Worm (Caenorhabditis elegans) whole organism, midembryonic: ENCODE measurements around the gene ZK1098.6.

Source experiments
- T22C8.4 ChIP-seq: fragments of 200-800 bp; sonication (Bioruptor generic); IDR thresholded peaks from 2 replicates; pipeline ENCODE4 v1.3.6; 2022; ENCODE audit warnings: missing genetic modification characterization, missing compliant biosample characterization
- cog-1 ChIP-seq: sonication (generic microtip); optimal IDR thresholded peaks from 2 replicates; lab custom pipeline; 2016; ENCODE audit warnings: missing genetic modification characterization, missing compliant biosample characterization
- flt-1 ChIP-seq: fragments of 200-800 bp; sonication (Bioruptor generic); IDR thresholded peaks from 2 replicates; pipeline ENCODE4 v1.3.6; 2022; ENCODE audit warnings: missing genetic modification characterization, missing compliant biosample characterization
- klf-2 ChIP-seq: fragments of 200-800 bp; sonication (Bioruptor generic); conservative IDR thresholded peaks from 2 replicates; pipeline ENCODE4 v1.3.6; 2022; ENCODE audit warnings: missing genetic modification reagents, missing genetic modification characterization, missing compliant biosample characterization
- med-1 ChIP-seq: sonication (generic microtip); optimal IDR thresholded peaks from 2 replicates; lab custom pipeline; 2017; ENCODE audit warnings: missing genetic modification characterization, mild to moderate bottlenecking, missing compliant biosample characterization, antibody characterized with exemption, missing genetic modification reagents; ENCODE audit not compliant: insufficient read depth
- ref-1 ChIP-seq: fragments of 200-800 bp; sonication (Bioruptor generic); conservative IDR thresholded peaks from 2 replicates; pipeline ENCODE4 v1.3.6; 2022; ENCODE audit warnings: missing genetic modification reagents, missing genetic modification characterization, missing compliant biosample characterization
- tab-1 ChIP-seq: fragments of 200-800 bp; sonication (Bioruptor generic); IDR thresholded peaks from 2 replicates; pipeline ENCODE4 v1.3.6; 2022; ENCODE audit warnings: missing genetic modification characterization, missing compliant biosample characterization
- ztf-23 ChIP-seq: fragments of 200-800 bp; sonication (Bioruptor generic); IDR thresholded peaks from 2 replicates; pipeline ENCODE4 v1.3.6; 2022; ENCODE audit warnings: missing genetic modification reagents, missing genetic modification characterization, missing compliant biosample characterization
- ztf-29 ChIP-seq: fragments of 200-800 bp; sonication (Bioruptor generic); IDR thresholded peaks from 2 replicates; pipeline ENCODE4 v1.3.6; 2022; ENCODE audit warnings: missing genetic modification reagents, missing genetic modification characterization, missing compliant biosample characterization

ZK1098.6 gene

DNA sequence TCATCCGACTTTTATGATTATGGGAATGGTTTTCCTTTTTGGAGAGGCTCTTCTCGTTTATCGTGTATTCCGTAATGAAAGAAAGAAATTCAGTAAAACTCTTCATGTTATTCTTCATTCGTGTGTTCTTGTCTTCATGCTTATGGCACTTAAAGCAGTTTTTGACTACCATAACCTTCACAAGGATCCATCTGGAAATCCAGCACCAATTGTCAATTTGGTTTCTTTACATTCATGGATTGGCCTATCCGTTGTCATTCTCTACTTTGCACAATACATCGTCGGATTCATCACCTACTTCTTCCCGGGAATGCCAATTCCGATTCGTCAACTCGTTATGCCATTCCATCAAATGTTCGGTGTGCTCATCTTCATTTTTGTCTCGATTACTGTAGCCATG lies 15.3 kb upstream of the ZK1098.6 start:
- TF ChIP-seq flt-1 (no peak), cog-1 (no peak), tab-1 (GFP tag; lab: Robert Waterston, UW) (no peak), klf-2 (GFP tag; lab: Robert Waterston, UW) (no peak), T22C8.4 (GFP tag; lab: Robert Waterston, UW) (no peak), ztf-29 (no peak), med-1 (GFP tag; lab: Kevin White, UChicago) (no peak), ztf-23 (GFP tag; lab: Robert Waterston, UW) (no peak), ref-1 (GFP tag; lab: Robert Waterston, UW) (no peak)

DNA sequence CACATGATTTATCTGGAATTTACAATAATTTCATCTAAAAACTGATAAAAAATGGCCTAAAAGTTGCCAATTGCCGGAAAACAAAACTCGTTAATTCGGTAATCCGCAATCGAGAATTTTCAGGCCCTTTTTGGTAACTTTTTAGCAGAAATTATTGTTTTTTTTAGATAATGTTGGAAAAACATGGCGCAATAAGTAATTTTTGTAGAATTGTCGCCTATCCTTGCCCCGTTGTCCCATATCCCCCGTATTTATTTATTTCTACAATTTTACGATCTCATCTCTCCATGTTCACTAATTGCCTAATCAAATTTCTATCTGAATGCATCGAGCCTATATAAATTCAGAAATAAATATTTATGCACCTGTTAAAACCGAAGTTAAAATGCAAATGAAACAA lies 13.9 kb upstream of the ZK1098.6 start:
- no peak for TF ChIP-seq klf-2 (GFP tag; lab: Robert Waterston, UW)
- no peak for TF ChIP-seq flt-1
- TF ChIP-seq T22C8.4 (GFP tag; lab: Robert Waterston, UW) = no peak
- no peak for TF ChIP-seq med-1 (GFP tag; lab: Kevin White, UChicago)
- TF ChIP-seq ref-1 (GFP tag; lab: Robert Waterston, UW) = no peak
- no peak for TF ChIP-seq ztf-23 (GFP tag; lab: Robert Waterston, UW)
- no peak for TF ChIP-seq tab-1 (GFP tag; lab: Robert Waterston, UW)
- TF ChIP-seq cog-1 = no peak
- no peak for TF ChIP-seq ztf-29

DNA sequence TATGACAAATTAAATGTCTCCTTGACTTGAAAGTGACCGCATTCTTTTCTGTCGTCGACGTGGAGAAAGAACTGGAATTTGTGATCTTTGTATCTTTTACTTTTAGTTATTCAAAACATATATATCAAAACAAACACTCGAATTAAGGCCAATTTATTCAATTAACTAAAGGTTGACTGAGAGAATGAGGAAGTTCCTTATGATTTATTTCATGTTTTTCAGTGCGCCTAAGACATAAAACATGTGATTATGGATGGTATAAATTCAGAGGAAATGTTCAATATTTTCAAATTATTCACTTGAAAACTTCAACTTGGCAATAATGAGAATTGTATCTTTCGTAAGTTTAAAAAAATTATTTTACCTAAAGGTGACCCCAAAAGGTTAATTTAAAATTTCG lies 13.4 kb upstream of the ZK1098.6 start, which contains the start of gene F55H2.8:
TSS of gene F55H2.8 (plus strand) at position 301 of the 400 bp plus-strand sequence.
- no peak for TF ChIP-seq T22C8.4 (GFP tag; lab: Robert Waterston, UW)
- no peak for TF ChIP-seq med-1 (GFP tag; lab: Kevin White, UChicago)
- TF ChIP-seq ztf-23 (GFP tag; lab: Robert Waterston, UW) = no peak
- TF ChIP-seq flt-1 = no peak

DNA sequence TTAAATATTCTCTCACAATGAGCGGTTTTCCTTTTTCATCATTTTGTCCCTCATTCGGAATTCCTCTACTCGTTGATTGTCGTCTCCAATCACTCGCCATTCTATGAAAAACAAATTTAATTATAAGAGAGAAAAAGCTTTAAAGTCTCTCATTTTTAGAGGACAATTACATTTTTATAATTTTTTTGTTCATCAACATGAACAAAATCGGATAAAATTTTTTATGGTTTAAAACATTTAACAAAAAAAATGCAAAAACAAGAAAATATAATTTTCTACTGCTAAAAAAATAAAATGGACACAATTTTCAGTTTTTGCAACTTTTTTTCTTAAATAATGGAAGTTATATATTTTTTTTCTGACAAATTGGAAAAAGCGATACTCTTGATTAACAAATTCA lies 10.8 kb upstream of the ZK1098.6 start, which contains the start of gene F55H2.7:
TSS of gene F55H2.7 (minus strand) at position 101 of the 400 bp plus-strand sequence.
- TF ChIP-seq cog-1 (no peak), ztf-29 (no peak), flt-1 (no peak), tab-1 (GFP tag; lab: Robert Waterston, UW) (no peak), klf-2 (GFP tag; lab: Robert Waterston, UW) (no peak), ztf-23 (GFP tag; lab: Robert Waterston, UW) (no peak), T22C8.4 (GFP tag; lab: Robert Waterston, UW) (no peak), ref-1 (GFP tag; lab: Robert Waterston, UW) (no peak), med-1 (GFP tag; lab: Kevin White, UChicago) (no peak)

DNA sequence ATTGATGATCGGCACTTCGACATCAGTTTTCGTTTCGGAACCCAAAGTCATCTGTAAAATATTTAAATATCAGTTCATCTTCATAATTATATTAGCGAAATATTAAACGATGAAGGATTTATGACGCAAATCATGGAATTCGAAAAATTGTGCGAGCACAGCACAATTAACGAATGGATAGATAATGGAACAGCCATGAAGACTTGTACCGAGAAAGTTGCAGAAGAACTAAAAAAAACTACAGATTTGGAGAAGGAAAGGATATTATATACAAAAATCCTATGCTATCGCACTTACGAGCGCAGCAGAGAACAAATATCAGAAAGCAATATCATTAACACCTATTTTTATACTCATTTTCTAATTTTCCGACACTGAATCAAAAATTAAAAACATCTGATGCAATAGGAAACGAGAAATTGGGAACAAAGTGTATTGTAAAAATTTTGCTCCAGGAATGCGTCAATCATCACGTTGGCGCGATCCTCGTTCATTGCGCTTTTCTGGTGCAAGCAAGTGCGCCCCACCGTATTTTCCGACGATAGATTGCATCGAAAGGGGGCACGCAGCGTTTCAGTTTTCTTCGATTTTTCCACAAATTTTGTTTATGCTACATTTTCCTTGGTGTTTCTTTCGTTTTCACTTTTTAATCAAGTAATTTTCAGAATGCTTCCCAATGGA lies 5.4 kb upstream of the ZK1098.6 start, which contains the start of the genes clu-1 and prp-40:
TSS of gene clu-1 (minus strand) at position 51 of the 681 bp plus-strand sequence.
TSS of gene prp-40 (plus strand) at position 666 of the 681 bp plus-strand sequence.
- TF ChIP-seq cog-1 (peak; percentile 63), klf-2 (GFP tag; lab: Robert Waterston, UW) (no peak), ref-1 (GFP tag; lab: Robert Waterston, UW) (no peak)

DNA sequence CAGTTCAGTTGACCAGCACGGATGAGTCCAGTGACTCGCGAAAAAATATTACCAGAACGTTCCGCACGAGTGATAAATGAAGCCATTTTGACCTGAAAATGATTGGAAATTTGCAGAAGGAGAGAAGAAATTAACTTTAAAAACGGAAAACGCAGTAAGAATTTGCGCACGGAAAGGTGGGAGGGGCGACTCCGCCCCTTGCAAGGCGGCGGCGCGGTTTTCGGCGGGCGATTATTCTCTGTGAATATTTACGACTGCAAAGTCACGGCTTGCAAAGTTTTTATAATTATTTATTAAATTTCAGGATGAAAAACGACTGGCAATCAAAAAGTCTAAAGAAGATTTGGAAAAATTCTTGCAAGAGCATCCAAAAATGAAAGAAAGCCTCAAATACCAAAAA lies 3.4 kb upstream of the ZK1098.6 start, which contains the start of gene mrps-23:
TSS of gene mrps-23 (minus strand) at position 92 of the 400 bp plus-strand sequence.
- TF ChIP-seq flt-1 = peak; percentile 49
- TF ChIP-seq med-1 (GFP tag; lab: Kevin White, UChicago) = no peak
- TF ChIP-seq ztf-23 (GFP tag; lab: Robert Waterston, UW) = 0 out of 2 replicates have a peak, but pooled peaks have one; percentile 62
- TF ChIP-seq klf-2 (GFP tag; lab: Robert Waterston, UW) = no peak
- TF ChIP-seq ref-1 (GFP tag; lab: Robert Waterston, UW) = no peak
- TF ChIP-seq tab-1 (GFP tag; lab: Robert Waterston, UW) = no peak
- no peak for TF ChIP-seq T22C8.4 (GFP tag; lab: Robert Waterston, UW)
- no peak for TF ChIP-seq cog-1
- no peak for TF ChIP-seq ztf-29

DNA sequence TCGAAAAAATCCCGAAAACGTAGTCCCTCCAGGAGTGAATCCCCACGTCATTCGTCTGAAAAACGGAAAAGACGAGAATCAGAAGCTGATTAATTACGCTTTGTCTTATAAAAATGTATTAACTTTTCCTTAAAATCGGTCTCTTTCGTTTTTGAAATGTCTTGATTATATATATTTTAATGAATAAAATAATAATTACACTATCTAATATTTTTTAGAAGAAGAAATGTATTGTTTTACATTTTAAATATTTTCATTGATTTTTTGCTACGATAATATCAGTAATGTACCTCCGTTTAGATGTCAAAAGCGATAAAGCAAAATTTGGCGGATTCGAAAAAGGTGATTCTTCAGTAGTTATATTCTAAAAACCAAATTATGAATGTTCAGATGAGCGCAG lies 1.7 kb upstream of the ZK1098.6 start, which contains the start of gene trpp-3:
TSS of gene trpp-3 (plus strand) at position 301 of the 400 bp plus-strand sequence.
- TF ChIP-seq flt-1 (no peak), med-1 (GFP tag; lab: Kevin White, UChicago) (no peak)

DNA sequence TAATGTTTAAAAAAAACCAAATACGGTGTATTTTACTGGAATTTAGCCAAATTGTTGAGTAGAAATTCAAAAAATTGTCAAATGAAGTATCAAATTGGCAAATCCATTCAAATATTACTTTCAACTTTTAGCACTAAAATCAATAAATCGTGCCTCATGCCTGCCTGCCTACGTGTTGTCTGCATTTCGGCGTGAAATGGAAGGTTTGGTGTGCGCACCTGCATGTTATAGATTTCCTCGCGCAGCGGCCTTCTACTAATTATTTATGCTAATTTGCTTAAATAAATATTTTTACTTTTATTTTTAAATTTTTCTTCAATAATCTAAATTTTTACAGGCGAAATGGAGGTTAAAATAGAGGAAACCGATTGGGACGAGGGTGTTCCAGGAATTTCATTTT lies 1.9 kb downstream of the ZK1098.6 start, which contains the start of gene ZK1098.2:
TSS of gene ZK1098.2 (plus strand) at position 336 of the 400 bp plus-strand sequence.
- TF ChIP-seq ztf-23 (GFP tag; lab: Robert Waterston, UW) = no peak
- TF ChIP-seq T22C8.4 (GFP tag; lab: Robert Waterston, UW) = peak; percentile 38; the same call in 1 of the 2 replicates

DNA sequence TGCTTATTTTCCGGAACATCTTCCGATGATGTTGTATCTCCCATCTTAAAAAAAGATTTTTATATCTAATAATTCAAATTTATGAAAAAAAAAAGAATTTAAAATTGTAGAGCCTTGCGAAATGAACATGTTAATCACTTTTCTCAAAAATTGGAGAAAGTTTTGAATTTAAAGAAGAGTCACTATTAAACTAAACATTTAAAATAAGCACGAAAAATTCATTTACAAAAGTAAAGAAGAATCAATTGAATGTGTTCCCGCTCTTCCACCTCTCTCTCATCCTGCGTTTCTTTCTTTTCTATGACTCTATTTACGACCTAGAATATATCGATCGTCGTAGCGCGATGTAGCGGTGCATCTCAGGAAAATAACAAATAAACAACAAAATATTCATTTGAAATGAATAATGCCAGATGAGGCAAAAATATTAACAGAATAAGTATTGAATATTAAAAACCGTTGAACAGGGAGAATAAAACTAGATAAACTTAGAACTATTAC lies 11.8 kb downstream of the ZK1098.6 start, which contains the start of gene ZK1098.3:
TSS of gene ZK1098.3 (minus strand) at position 51 of the 501 bp plus-strand sequence.
- TF ChIP-seq med-1 (GFP tag; lab: Kevin White, UChicago) (no peak), T22C8.4 (GFP tag; lab: Robert Waterston, UW) (peak; percentile 65; the same call in 1 of the 2 replicates)

DNA sequence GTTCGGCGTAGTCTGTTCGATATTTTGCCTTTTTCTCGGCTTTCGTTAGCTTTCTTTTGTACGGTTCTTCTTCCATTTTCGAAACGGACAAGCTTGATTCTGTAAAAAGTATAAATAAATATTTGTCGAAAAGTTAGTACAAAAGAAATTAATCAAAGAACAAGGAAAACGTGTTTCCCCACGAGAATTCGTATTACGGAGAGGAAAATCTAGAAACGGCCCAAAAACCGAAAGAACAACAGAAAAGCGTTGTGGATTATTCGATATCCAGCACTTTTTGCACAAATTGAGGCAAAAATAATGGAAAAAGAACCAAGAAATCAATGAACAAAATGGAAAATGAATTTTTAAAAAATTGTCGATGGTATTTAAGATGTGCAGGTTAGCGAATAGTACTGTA lies 15.3 kb downstream of the ZK1098.6 start, which contains the start of gene mut-7:
TSS of gene mut-7 (minus strand) at position 101 of the 400 bp plus-strand sequence.
- TF ChIP-seq med-1 (GFP tag; lab: Kevin White, UChicago) (no peak), ref-1 (GFP tag; lab: Robert Waterston, UW) (no peak), ztf-23 (GFP tag; lab: Robert Waterston, UW) (no peak), tab-1 (GFP tag; lab: Robert Waterston, UW) (no peak), T22C8.4 (GFP tag; lab: Robert Waterston, UW) (no peak), ztf-29 (no peak), cog-1 (no peak), flt-1 (no peak), klf-2 (GFP tag; lab: Robert Waterston, UW) (no peak)
